Worm (Caenorhabditis elegans): ENCODE data around the gene fbxa-76.

Gene fbxa-76

DNA sequence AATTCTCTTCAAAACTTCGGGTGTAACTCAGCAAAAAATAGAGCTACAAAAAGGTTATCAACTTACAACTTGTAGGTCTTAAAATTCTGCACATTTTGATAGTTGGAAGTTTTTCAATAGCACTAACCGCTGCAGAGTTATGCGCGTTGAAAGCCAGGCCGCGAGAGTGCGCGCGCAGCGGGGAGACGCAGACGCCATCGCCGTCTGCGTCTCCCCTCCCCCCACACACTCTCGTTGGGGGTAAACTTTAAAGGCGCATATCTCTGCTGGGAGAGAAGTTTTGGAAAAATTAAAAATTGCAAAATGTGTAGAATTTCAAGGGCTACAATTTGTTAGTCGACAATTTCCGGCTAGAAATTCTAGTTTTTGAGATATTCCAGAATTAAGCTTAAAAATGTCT lies 19.5 kb downstream of the fbxa-76 start:
- no peak for TF ChIP-seq tbx-37 (GFP tag; conservative IDR thresholded peaks at IDR 0.05)
- no peak for TF ChIP-seq flt-1 (GFP tag; IDR thresholded peaks at IDR 0.05)
- TF ChIP-seq aly-1 (tag; optimal IDR thresholded peaks at IDR 0.05): no peak
- TF ChIP-seq ama-1 (optimal IDR thresholded peaks at IDR 0.05): no peak
- TF ChIP-seq hmbx-1 (tag; optimal IDR thresholded peaks at IDR 0.05): no peak
- no peak for TF ChIP-seq F13C5.2 (tag; optimal IDR thresholded peaks at IDR 0.05)
- TF ChIP-seq pes-1 (GFP tag; IDR thresholded peaks at IDR 0.05): no peak
- TF ChIP-seq tra-4 (tag; optimal IDR thresholded peaks at IDR 0.05): no peak
- no peak for TF ChIP-seq hnd-1 (tag; optimal IDR thresholded peaks at IDR 0.05)
- TF ChIP-seq ceh-36 (tag; optimal IDR thresholded peaks at IDR 0.05): no peak
- no peak for TF ChIP-seq B0310.2 (tag; optimal IDR thresholded peaks at IDR 0.05)
- TF ChIP-seq hmg-4 (GFP tag; optimal IDR thresholded peaks at IDR 0.05): no peak
- no peak for TF ChIP-seq scrt-1 (GFP tag; IDR thresholded peaks at IDR 0.05)
- TF ChIP-seq ets-7 (tag; optimal IDR thresholded peaks at IDR 0.05): no peak
- TF ChIP-seq sea-1 (GFP tag; conservative IDR thresholded peaks at IDR 0.05): no peak
- no peak for TF ChIP-seq ceh-13 (GFP tag; optimal IDR thresholded peaks at IDR 0.05)
- TF ChIP-seq tbx-11 (GFP tag; IDR thresholded peaks at IDR 0.05): no peak

DNA sequence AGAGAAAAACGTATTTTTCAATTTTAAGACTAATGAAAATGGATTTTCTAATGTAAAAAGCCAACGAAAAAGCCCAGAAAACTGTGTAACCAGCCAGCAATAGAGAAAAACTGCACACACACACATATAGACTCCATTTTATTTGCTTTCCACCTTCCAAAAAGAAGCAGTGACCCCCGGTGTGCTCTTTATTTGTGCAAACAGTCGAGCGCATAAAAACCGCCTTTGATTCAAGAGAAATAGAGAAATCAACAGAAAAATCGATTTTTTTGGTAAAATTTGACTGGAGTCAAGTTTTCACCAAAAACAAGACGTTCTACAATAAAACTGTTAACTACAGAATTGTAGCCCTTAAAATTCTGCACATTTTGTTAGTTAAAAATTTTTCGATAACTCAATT lies 20.4 kb downstream of the fbxa-76 start:
- TF ChIP-seq hmg-4 (GFP tag; optimal IDR thresholded peaks at IDR 0.05) (no peak), aly-1 (tag; optimal IDR thresholded peaks at IDR 0.05) (no peak), hmbx-1 (tag; optimal IDR thresholded peaks at IDR 0.05) (no peak), flt-1 (GFP tag; IDR thresholded peaks at IDR 0.05) (no peak), B0310.2 (tag; optimal IDR thresholded peaks at IDR 0.05) (no peak), sea-1 (GFP tag; conservative IDR thresholded peaks at IDR 0.05) (no peak), pes-1 (GFP tag; IDR thresholded peaks at IDR 0.05) (no peak), ceh-13 (GFP tag; optimal IDR thresholded peaks at IDR 0.05) (no peak), tbx-11 (GFP tag; IDR thresholded peaks at IDR 0.05) (no peak), F13C5.2 (tag; optimal IDR thresholded peaks at IDR 0.05) (no peak), hnd-1 (tag; optimal IDR thresholded peaks at IDR 0.05) (no peak), ets-7 (tag; optimal IDR thresholded peaks at IDR 0.05) (no peak), ama-1 (optimal IDR thresholded peaks at IDR 0.05) (no peak), tbx-37 (GFP tag; conservative IDR thresholded peaks at IDR 0.05) (no peak), ceh-36 (tag; optimal IDR thresholded peaks at IDR 0.05) (no peak)

ce11 chrIII:1226256-1226655 lies 22.7 kb downstream of the fbxa-76 start:
- TF ChIP-seq hmbx-1 (tag; optimal IDR thresholded peaks at IDR 0.05) (no peak), F13C5.2 (tag; optimal IDR thresholded peaks at IDR 0.05) (no peak), ets-7 (tag; optimal IDR thresholded peaks at IDR 0.05) (no peak), ceh-36 (tag; optimal IDR thresholded peaks at IDR 0.05) (no peak), tbx-37 (GFP tag; conservative IDR thresholded peaks at IDR 0.05) (no peak), sea-1 (GFP tag; conservative IDR thresholded peaks at IDR 0.05) (no peak), ama-1 (optimal IDR thresholded peaks at IDR 0.05) (no peak), hnd-1 (tag; optimal IDR thresholded peaks at IDR 0.05) (no peak), aly-1 (tag; optimal IDR thresholded peaks at IDR 0.05) (no peak), scrt-1 (GFP tag; IDR thresholded peaks at IDR 0.05) (no peak), ceh-13 (GFP tag; optimal IDR thresholded peaks at IDR 0.05) (no peak), hmg-4 (GFP tag; optimal IDR thresholded peaks at IDR 0.05) (no peak), flt-1 (GFP tag; IDR thresholded peaks at IDR 0.05) (no peak), tbx-11 (GFP tag; IDR thresholded peaks at IDR 0.05) (no peak), pes-1 (GFP tag; IDR thresholded peaks at IDR 0.05) (no peak), tra-4 (tag; optimal IDR thresholded peaks at IDR 0.05) (no peak), B0310.2 (tag; optimal IDR thresholded peaks at IDR 0.05) (no peak)

DNA sequence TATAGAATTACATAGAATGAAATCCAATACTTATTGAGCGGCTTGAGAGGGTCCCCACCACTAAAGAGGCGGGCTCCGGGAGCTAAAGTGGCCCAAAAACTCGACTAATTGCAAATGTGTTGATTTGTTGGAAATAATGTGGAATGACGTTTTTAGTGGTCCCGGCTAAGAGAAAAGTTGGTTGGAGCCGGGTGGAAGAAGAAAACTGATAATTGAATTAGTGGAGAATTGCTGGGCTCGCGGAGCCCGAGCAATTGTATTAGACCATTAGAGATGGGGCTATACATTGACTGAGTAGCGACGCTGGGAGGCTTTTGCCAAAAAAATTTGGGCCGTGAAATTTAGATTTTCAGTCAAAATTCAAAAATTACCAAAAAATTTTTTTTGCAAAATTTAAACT lies 23.4 kb downstream of the fbxa-76 start:
- TF ChIP-seq tra-4 (tag; optimal IDR thresholded peaks at IDR 0.05): no peak
- TF ChIP-seq F13C5.2 (tag; optimal IDR thresholded peaks at IDR 0.05): no peak
- no peak for TF ChIP-seq tbx-11 (GFP tag; IDR thresholded peaks at IDR 0.05)
- TF ChIP-seq hmbx-1 (tag; optimal IDR thresholded peaks at IDR 0.05): no peak
- no peak for TF ChIP-seq sea-1 (GFP tag; conservative IDR thresholded peaks at IDR 0.05)
- TF ChIP-seq flt-1 (GFP tag; IDR thresholded peaks at IDR 0.05): no peak
- TF ChIP-seq ceh-36 (tag; optimal IDR thresholded peaks at IDR 0.05): no peak
- TF ChIP-seq aly-1 (tag; optimal IDR thresholded peaks at IDR 0.05): no peak
- no peak for TF ChIP-seq ets-7 (tag; optimal IDR thresholded peaks at IDR 0.05)

- TF ChIP-seq hnd-1 (tag; optimal IDR thresholded peaks at IDR 0.05): no peak
- TF ChIP-seq tbx-11 (GFP tag; IDR thresholded peaks at IDR 0.05): no peak
- no peak for TF ChIP-seq F13C5.2 (tag; optimal IDR thresholded peaks at IDR 0.05)
- no peak for TF ChIP-seq hmbx-1 (tag; optimal IDR thresholded peaks at IDR 0.05)
- no peak for TF ChIP-seq ceh-36 (tag; optimal IDR thresholded peaks at IDR 0.05)
- TF ChIP-seq ama-1 (optimal IDR thresholded peaks at IDR 0.05): no peak
- no peak for TF ChIP-seq ceh-13 (GFP tag; optimal IDR thresholded peaks at IDR 0.05)
- no peak for TF ChIP-seq aly-1 (tag; optimal IDR thresholded peaks at IDR 0.05)
- no peak for TF ChIP-seq tra-4 (tag; optimal IDR thresholded peaks at IDR 0.05)
- TF ChIP-seq flt-1 (GFP tag; IDR thresholded peaks at IDR 0.05): no peak
- TF ChIP-seq hmg-4 (GFP tag; optimal IDR thresholded peaks at IDR 0.05): no peak
- TF ChIP-seq tbx-37 (GFP tag; conservative IDR thresholded peaks at IDR 0.05): no peak
These were observed 23.8 kb downstream of the fbxa-76 start for ce11 chrIII:1225116-1225515.

- TF ChIP-seq sea-1 (GFP tag; conservative IDR thresholded peaks at IDR 0.05): no peak
- no peak for TF ChIP-seq tra-4 (tag; optimal IDR thresholded peaks at IDR 0.05)
- TF ChIP-seq pes-1 (GFP tag; IDR thresholded peaks at IDR 0.05): no peak
- no peak for TF ChIP-seq tbx-37 (GFP tag; conservative IDR thresholded peaks at IDR 0.05)
- no peak for TF ChIP-seq flt-1 (GFP tag; IDR thresholded peaks at IDR 0.05)
- TF ChIP-seq ceh-36 (tag; optimal IDR thresholded peaks at IDR 0.05): no peak
- no peak for TF ChIP-seq scrt-1 (GFP tag; IDR thresholded peaks at IDR 0.05)
- no peak for TF ChIP-seq ceh-13 (GFP tag; optimal IDR thresholded peaks at IDR 0.05)
- no peak for TF ChIP-seq hmg-4 (GFP tag; optimal IDR thresholded peaks at IDR 0.05)
- TF ChIP-seq tbx-11 (GFP tag; IDR thresholded peaks at IDR 0.05): no peak
- TF ChIP-seq ama-1 (optimal IDR thresholded peaks at IDR 0.05): no peak
- TF ChIP-seq F13C5.2 (tag; optimal IDR thresholded peaks at IDR 0.05): no peak
- TF ChIP-seq aly-1 (tag; optimal IDR thresholded peaks at IDR 0.05): no peak
- no peak for TF ChIP-seq ets-7 (tag; optimal IDR thresholded peaks at IDR 0.05)
- no peak for TF ChIP-seq hnd-1 (tag; optimal IDR thresholded peaks at IDR 0.05)
- TF ChIP-seq B0310.2 (tag; optimal IDR thresholded peaks at IDR 0.05): no peak
- no peak for TF ChIP-seq hmbx-1 (tag; optimal IDR thresholded peaks at IDR 0.05)
These were observed 25.5 kb downstream of the fbxa-76 start for ce11 chrIII:1223319-1224093.

Data from whole organism, early embryonic.